Worm (Caenorhabditis elegans) whole organism, L4/young adult: ENCODE data around the gene srpa-72.

Experiments
- W03F9.2 ChIP-seq: fragments of 150-350 bp; optimal IDR thresholded peaks from 2 replicates; lab custom pipeline; 2014; ENCODE audit warnings: missing biosample characterization, missing genetic modification characterization
- dao-5 ChIP-seq: sonication (generic microtip); optimal IDR thresholded peaks from 2 replicates; lab custom pipeline; 2016; ENCODE audit warnings: missing genotype, missing genetic modification characterization, moderate library complexity, missing compliant biosample characterization
- him-1 ChIP-seq: sonication (generic microtip); optimal IDR thresholded peaks from 2 replicates; lab custom pipeline; 2016; ENCODE audit warnings: missing genotype, missing genetic modification reagents, missing genetic modification characterization, missing compliant biosample characterization

ce11 chrII:2772166-2772565 is 15.1 kb upstream of the srpa-72 start, which contains the start of gene sdz-10:
- TF ChIP-seq dao-5 (tag; lab: Kevin White, UChicago) (no peak), W03F9.2 (no peak), him-1 (tag; lab: Kevin White, UChicago) (no peak)
